Fruit fly (Drosophila melanogaster) whole organism, prepupa: ENCODE data around the gene CG16800.

ENCODE experiments used
- CG10631 ChIP-seq: fragments of 200-800 bp; sonication (Bioruptor generic); optimal IDR thresholded peaks from 2 replicates; lab custom pipeline; 2016; ENCODE audit warnings: missing biosample characterization, missing genetic modification characterization
- CG10669 ChIP-seq: fragments of 200-800 bp; sonication (Bioruptor generic); optimal IDR thresholded peaks from 3 replicates; lab custom pipeline; 2018; ENCODE audit warnings: missing biosample characterization, mild to moderate bottlenecking, missing genetic modification characterization, moderate library complexity
- CG11294 ChIP-seq: fragments of 200-800 bp; sonication (Bioruptor generic); IDR thresholded peaks from 2 replicates; pipeline ENCODE4 v1.3.6; 2022; ENCODE audit warnings: missing biosample characterization, missing genetic modification characterization
- CG11762 ChIP-seq: fragments of 200-800 bp; sonication (Bioruptor generic); optimal IDR thresholded peaks from 3 replicates; lab custom pipeline; 2016; ENCODE audit warnings: missing biosample characterization, missing genetic modification characterization; ENCODE audit not compliant: insufficient read depth
- CG11902 ChIP-seq: fragments of 200-800 bp; sonication (Bioruptor generic); optimal IDR thresholded peaks from 3 replicates; lab custom pipeline; 2016; ENCODE audit warnings: missing biosample characterization, missing genetic modification characterization
- CG15336 ChIP-seq: fragments of 200-800 bp; sonication (Bioruptor generic); IDR thresholded peaks from 2 replicates; pipeline ENCODE4 v1.3.6; 2022; ENCODE audit warnings: missing biosample characterization, missing genetic modification characterization
- CG16779 ChIP-seq: fragments of 200-800 bp; sonication (Bioruptor generic); optimal IDR thresholded peaks from 3 replicates; lab custom pipeline; 2017; ENCODE audit warnings: missing biosample characterization, mild to moderate bottlenecking, missing genetic modification characterization
- CG3032 ChIP-seq: fragments of 200-800 bp; optimal IDR thresholded peaks from 2 replicates; lab custom pipeline; 2019; ENCODE audit warnings: missing biosample characterization, mild to moderate bottlenecking, missing genetic modification characterization, moderate library complexity
- CG31627 ChIP-seq: fragments of 200-800 bp; sonication (Bioruptor generic); optimal IDR thresholded peaks from 3 replicates; lab custom pipeline; 2016; ENCODE audit warnings: missing biosample characterization, missing genetic modification characterization
- CG32006 ChIP-seq: fragments of 200-800 bp; sonication (Bioruptor generic); optimal IDR thresholded peaks from 3 replicates; lab custom pipeline; 2017; ENCODE audit warnings: missing biosample characterization, mild to moderate bottlenecking, missing genetic modification characterization
- CG34406 ChIP-seq: fragments of 200-800 bp; sonication (Bioruptor generic); optimal IDR thresholded peaks from 3 replicates; lab custom pipeline; 2016; ENCODE audit warnings: missing biosample characterization, missing genetic modification characterization
- CG3919 ChIP-seq: fragments of 200-800 bp; sonication (Bioruptor generic); optimal IDR thresholded peaks from 3 replicates; lab custom pipeline; 2016; ENCODE audit warnings: missing biosample characterization, missing genetic modification characterization
- CG4318 ChIP-seq: fragments of 200-800 bp; sonication (Bioruptor generic); optimal IDR thresholded peaks from 3 replicates; lab custom pipeline; 2017; ENCODE audit warnings: missing biosample characterization, mild to moderate bottlenecking, missing genetic modification characterization
- CG6163 ChIP-seq: fragments of 200-800 bp; sonication (Bioruptor generic); IDR thresholded peaks from 3 replicates; pipeline ENCODE4 v1.3.6; 2022; ENCODE audit warnings: missing biosample characterization, missing genetic modification characterization
- CG6276 ChIP-seq: fragments of 200-800 bp; sonication (Bioruptor generic); optimal IDR thresholded peaks from 2 replicates; lab custom pipeline; 2017; ENCODE audit warnings: missing biosample characterization, mild to moderate bottlenecking, missing genetic modification characterization
- CG6792 ChIP-seq: fragments of 200-800 bp; sonication (Bioruptor generic); optimal IDR thresholded peaks from 3 replicates; lab custom pipeline; 2016; ENCODE audit warnings: missing biosample characterization, missing genetic modification characterization
- CG6854 ChIP-seq: fragments of 200-800 bp; sonication (Bioruptor generic); optimal IDR thresholded peaks from 2 replicates; lab custom pipeline; 2017; ENCODE audit warnings: missing biosample characterization, mild to moderate bottlenecking, missing genetic modification characterization
- CG7368 ChIP-seq: fragments of 200-800 bp; sonication (Bioruptor generic); optimal IDR thresholded peaks from 3 replicates; lab custom pipeline; 2016; ENCODE audit warnings: missing biosample characterization, missing genetic modification characterization
- CG8632 ChIP-seq: fragments of 200-800 bp; sonication (Bioruptor generic); optimal IDR thresholded peaks from 3 replicates; lab custom pipeline; 2016; ENCODE audit warnings: missing biosample characterization, missing genetic modification characterization
- CG9139 ChIP-seq: fragments of 200-800 bp; sonication (Bioruptor generic); optimal IDR thresholded peaks from 3 replicates; lab custom pipeline; 2017; ENCODE audit warnings: missing biosample characterization, mild to moderate bottlenecking, missing genetic modification characterization
- Eip75B ChIP-seq: fragments of 200-800 bp; sonication (Bioruptor generic); optimal IDR thresholded peaks from 3 replicates; lab custom pipeline; 2016; ENCODE audit warnings: missing biosample characterization, missing genetic modification characterization
- Eip78C ChIP-seq: fragments of 200-800 bp; sonication (Bioruptor generic); peaks from one replicate; lab custom pipeline; 2016; ENCODE audit warnings: missing biosample characterization, missing genetic modification characterization
- Eip93F ChIP-seq: fragments of 200-800 bp; sonication (Bioruptor generic); optimal IDR thresholded peaks from 2 replicates; lab custom pipeline; 2016; ENCODE audit warnings: missing biosample characterization, mild to moderate bottlenecking, missing genetic modification characterization
- Ets21C ChIP-seq: fragments of 200-800 bp; sonication (Bioruptor generic); optimal IDR thresholded peaks from 3 replicates; lab custom pipeline; 2016; ENCODE audit warnings: missing biosample characterization, missing genetic modification characterization
- Ets96B ChIP-seq: fragments of 200-800 bp; optimal IDR thresholded peaks from 2 replicates; lab custom pipeline; 2019; ENCODE audit warnings: missing biosample characterization, mild to moderate bottlenecking, missing genetic modification characterization, moderate library complexity
- Gug ChIP-seq: fragments of 200-800 bp; sonication (Bioruptor generic); IDR thresholded peaks from 2 replicates; pipeline ENCODE4 v1.3.6; 2022; ENCODE audit warnings: missing biosample characterization, missing genetic modification characterization
- Hr38 ChIP-seq: sonication (Bioruptor generic); optimal IDR thresholded peaks from 2 replicates; lab custom pipeline; 2016; ENCODE audit warnings: missing biosample characterization, missing genetic modification characterization
- Hr39 ChIP-seq: fragments of 200-800 bp; sonication (Bioruptor generic); optimal IDR thresholded peaks from 2 replicates; lab custom pipeline; 2016; ENCODE audit warnings: missing biosample characterization, missing genetic modification characterization
- Met ChIP-seq: fragments of 200-800 bp; sonication (Bioruptor generic); optimal IDR thresholded peaks from 3 replicates; lab custom pipeline; 2016; ENCODE audit warnings: missing biosample characterization, missing genetic modification characterization
- OdsH ChIP-seq: fragments of 200-800 bp; sonication (Bioruptor generic); optimal IDR thresholded peaks from 3 replicates; lab custom pipeline; 2016; ENCODE audit warnings: missing biosample characterization, missing genetic modification characterization
- Smox ChIP-seq: fragments of 200-800 bp; sonication (Bioruptor generic); optimal IDR thresholded peaks from 3 replicates; lab custom pipeline; 2016; ENCODE audit warnings: missing biosample characterization, missing genetic modification characterization
- Sox102F ChIP-seq: fragments of 200-800 bp; sonication (Bioruptor generic); optimal IDR thresholded peaks from 2 replicates; lab custom pipeline; 2016; ENCODE audit warnings: missing biosample characterization, mild to moderate bottlenecking, missing genetic modification characterization
- Sox14 ChIP-seq: fragments of 200-800 bp; sonication (Bioruptor generic); optimal IDR thresholded peaks from 3 replicates; lab custom pipeline; 2016; ENCODE audit warnings: missing biosample characterization, missing genetic modification characterization
- Sox15 ChIP-seq: fragments of 200-800 bp; sonication (Bioruptor generic); optimal IDR thresholded peaks from 3 replicates; lab custom pipeline; 2016; ENCODE audit warnings: missing biosample characterization, missing genetic modification characterization
- achi ChIP-seq: fragments of 200-800 bp; sonication (Bioruptor generic); optimal IDR thresholded peaks from 3 replicates; lab custom pipeline; 2016; ENCODE audit warnings: missing biosample characterization, missing genetic modification characterization
- acj6 ChIP-seq: fragments of 200-800 bp; sonication (Bioruptor generic); optimal IDR thresholded peaks from 3 replicates; lab custom pipeline; 2016; ENCODE audit warnings: missing biosample characterization, missing genetic modification characterization
- dsx ChIP-seq: fragments of 200-800 bp; optimal IDR thresholded peaks from 3 replicates; lab custom pipeline; 2019; ENCODE audit warnings: missing biosample characterization, mild to moderate bottlenecking, missing genetic modification characterization, moderate library complexity; ENCODE audit not compliant: poor library complexity, severe bottlenecking
- eg ChIP-seq: fragments of 200-800 bp; sonication (Bioruptor generic); IDR thresholded peaks from 3 replicates; pipeline ENCODE4 v1.3.6; 2022; ENCODE audit warnings: missing biosample characterization, missing genetic modification characterization
- esn ChIP-seq: fragments of 200-800 bp; sonication (Bioruptor generic); optimal IDR thresholded peaks from 2 replicates; lab custom pipeline; 2016; ENCODE audit warnings: missing biosample characterization, mild to moderate bottlenecking, missing genetic modification characterization, moderate library complexity
- fd59A ChIP-seq: fragments of 200-800 bp; sonication (Bioruptor generic); optimal IDR thresholded peaks from 2 replicates; lab custom pipeline; 2017; ENCODE audit warnings: missing biosample characterization, mild to moderate bottlenecking, missing genetic modification characterization, missing genetic modification reagents
- fd85E ChIP-seq: fragments of 200-800 bp; sonication (Bioruptor generic); optimal IDR thresholded peaks from 3 replicates; lab custom pipeline; 2016; ENCODE audit warnings: missing biosample characterization, missing genetic modification characterization
- fkh ChIP-seq: fragments of 200-800 bp; sonication (Bioruptor generic); optimal IDR thresholded peaks from 3 replicates; lab custom pipeline; 2017; ENCODE audit warnings: missing biosample characterization, mild to moderate bottlenecking, missing genetic modification characterization, moderate library complexity
- lz ChIP-seq: fragments of 200-800 bp; sonication (Bioruptor generic); optimal IDR thresholded peaks from 3 replicates; lab custom pipeline; 2016; ENCODE audit warnings: missing biosample characterization, missing genetic modification characterization
- net ChIP-seq: fragments of 200-800 bp; sonication (Bioruptor generic); optimal IDR thresholded peaks from 3 replicates; lab custom pipeline; 2016; ENCODE audit warnings: missing biosample characterization, missing genetic modification characterization
- pdm3 ChIP-seq: fragments of 200-800 bp; sonication (Bioruptor generic); optimal IDR thresholded peaks from 3 replicates; lab custom pipeline; 2016; ENCODE audit warnings: missing biosample characterization, missing genetic modification characterization
- salr ChIP-seq, 2 experiments: fragments of 200-800 bp; sonication (Bioruptor generic); optimal IDR thresholded peaks; 3 replicates each; lab custom pipeline; 2016 to 2018; ENCODE audit warnings: missing biosample characterization in 2 of 2, missing genetic modification characterization in 2 of 2, mild to moderate bottlenecking in 1 of 2
- spab ChIP-seq: fragments of 200-800 bp; sonication (Bioruptor generic); optimal IDR thresholded peaks from 2 replicates; lab custom pipeline; 2017; ENCODE audit warnings: missing biosample characterization, mild to moderate bottlenecking, missing genetic modification characterization, missing genetic modification reagents
- ss ChIP-seq, 2 experiments: fragments of 200-800 bp; sonication (Bioruptor generic); optimal IDR thresholded peaks; 2 replicates in 1 of 2; 3 replicates in 1 of 2; lab custom pipeline; 2017 to 2018; ENCODE audit warnings: mild to moderate bottlenecking in 2 of 2, missing biosample characterization in 2 of 2, missing genetic modification characterization in 2 of 2, moderate library complexity in 1 of 2
- topi ChIP-seq: fragments of 200-800 bp; sonication (Bioruptor generic); optimal IDR thresholded peaks from 3 replicates; lab custom pipeline; 2016; ENCODE audit warnings: missing biosample characterization, missing genetic modification characterization
- vri ChIP-seq: fragments of 200-800 bp; sonication (Bioruptor generic); optimal IDR thresholded peaks from 3 replicates; lab custom pipeline; 2016; ENCODE audit warnings: missing biosample characterization, mild to moderate bottlenecking, missing genetic modification characterization

CG16800 gene

dm6 chr2L:12969569-12969968 lies 3.2 kb downstream of the CG16800 start:
- TF ChIP-seq Gug, result no peak
- TF ChIP-seq net, result no peak
- TF ChIP-seq topi, result no peak
- TF ChIP-seq salr (GFP tag; optimal IDR thresholded peaks at IDR 0.05; lab: Kevin White, UChicago), result no peak

DNA sequence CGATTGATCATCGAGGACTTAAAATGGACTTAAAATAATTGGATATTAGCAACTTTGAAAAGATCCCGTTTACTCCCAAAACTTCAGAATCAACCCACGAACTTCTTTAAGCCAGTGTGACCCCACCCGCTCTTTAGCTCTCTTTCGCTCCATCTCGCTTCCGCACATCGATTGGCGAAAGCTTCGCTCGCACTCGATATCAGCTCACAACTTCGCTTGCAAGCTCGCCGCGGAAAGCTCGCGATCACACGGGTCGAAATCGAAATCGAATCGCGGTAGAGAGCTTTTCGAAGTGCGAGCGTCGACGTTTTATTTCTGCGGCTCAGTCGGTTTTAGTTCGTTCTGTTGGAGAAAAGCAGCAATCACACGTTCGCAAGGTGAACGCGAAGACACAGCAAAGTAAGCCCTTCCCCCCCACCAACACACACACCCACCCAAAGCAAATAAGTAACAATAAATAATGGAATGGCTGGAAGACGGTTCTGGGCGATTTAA lies 7.7 kb downstream of the CG16800 start, which contains the start of gene Vha68-2:
Gene Vha68-2, plus strand, starts transcription at position 278 of the 495 bp plus-strand sequence.
- no peak for TF ChIP-seq fd59A (GFP tag; lab: Kevin White, UChicago)
- peak; percentile 52 for TF ChIP-seq CG34406 (GFP tag; lab: Kevin White, UChicago)
- no peak for TF ChIP-seq achi (GFP tag; lab: Kevin White, UChicago)
- TF ChIP-seq CG3919 (GFP tag; lab: Kevin White, UChicago), result peak; percentile 18
- peak; percentile 64 for TF ChIP-seq fkh
- no peak for TF ChIP-seq CG3032 (tag; lab: Kevin White, UChicago)
- TF ChIP-seq Sox15 (GFP tag; lab: Kevin White, UChicago), result no peak
- peak; percentile 56 for TF ChIP-seq CG31627
- peak; percentile 66 for TF ChIP-seq Sox102F (GFP tag; lab: Kevin White, UChicago)
- TF ChIP-seq pdm3 (GFP tag; lab: Kevin White, UChicago), result peak; percentile 61
- TF ChIP-seq spab (GFP tag; lab: Kevin White, UChicago), result no peak
- TF ChIP-seq CG11294 (GFP tag; lab: Robert Waterston, UW), result no peak
- TF ChIP-seq CG15336, result no peak
- no peak for TF ChIP-seq Eip93F (GFP tag; lab: Kevin White, UChicago)
- no peak for TF ChIP-seq Met
- TF ChIP-seq CG10631 (GFP tag; lab: Kevin White, UChicago), result no peak
- TF ChIP-seq Ets96B, result no peak
- TF ChIP-seq CG16779 (tag; lab: Kevin White, UChicago), result no peak
- TF ChIP-seq CG32006 (GFP tag; lab: Kevin White, UChicago), result peak; percentile 45
- peak; percentile 70 for TF ChIP-seq net
- peak; percentile 43 for TF ChIP-seq CG6854 (GFP tag; lab: Kevin White, UChicago)
- TF ChIP-seq OdsH, result peak; percentile 60
- no peak for TF ChIP-seq CG4318 (GFP tag; lab: Kevin White, UChicago)
- TF ChIP-seq salr (GFP tag; optimal IDR thresholded peaks at IDR 0.05; lab: Kevin White, UChicago), result peak in 1 of 2 experiments; percentile 37
- no peak for TF ChIP-seq Hr38 (GFP tag; lab: Kevin White, UChicago)
- TF ChIP-seq CG6163, result peak; percentile 83
- peak; percentile 39 for TF ChIP-seq Ets21C (GFP tag; lab: Kevin White, UChicago)
- TF ChIP-seq CG6276 (GFP tag; lab: Kevin White, UChicago), result no peak
- TF ChIP-seq CG10669 (GFP tag; lab: Kevin White, UChicago), result no peak
- TF ChIP-seq Smox (GFP tag; lab: Kevin White, UChicago), result peak; percentile 56
- no peak for TF ChIP-seq CG8632 (GFP tag; lab: Kevin White, UChicago)
- peak; percentile 44 for TF ChIP-seq Hr39 (GFP tag; lab: Kevin White, UChicago)
- peak; percentile 62 for TF ChIP-seq lz (GFP tag; lab: Kevin White, UChicago)
- peak; percentile 11 for TF ChIP-seq topi
- no peak for TF ChIP-seq CG7368 (GFP tag; lab: Kevin White, UChicago)
- TF ChIP-seq fd85E, result peak; percentile 34
- peak; percentile 46 for TF ChIP-seq CG6792 (GFP tag; lab: Kevin White, UChicago)
- TF ChIP-seq Eip78C, result no peak
- TF ChIP-seq acj6 (GFP tag; lab: Kevin White, UChicago), result peak; percentile 58
- TF ChIP-seq CG11762 (GFP tag; lab: Kevin White, UChicago), result no peak
- TF ChIP-seq ss (GFP tag; optimal IDR thresholded peaks at IDR 0.05; lab: Kevin White, UChicago), result peak; percentile 5
- peak; percentile 35 for TF ChIP-seq vri (GFP tag; lab: Kevin White, UChicago)
- no peak for TF ChIP-seq Sox14
- 0 out of 3 replicates have a peak, but pooled peaks have one; percentile 20 for TF ChIP-seq eg (GFP tag; lab: Robert Waterston, UW)
- no peak for TF ChIP-seq CG11902 (GFP tag; lab: Kevin White, UChicago)
- no peak for TF ChIP-seq dsx (GFP tag; lab: Kevin White, UChicago)
- TF ChIP-seq Eip75B, result peak; percentile 42
- TF ChIP-seq CG9139, result peak; percentile 21
- TF ChIP-seq esn, result peak; percentile 69
